Worm (Caenorhabditis elegans) whole organism, L3 larva: ENCODE data around the gene sru-38.

ENCODE experiments used
- ZK546.5 ChIP-seq: sonication (generic microtip); optimal IDR thresholded peaks from 2 replicates; lab custom pipeline; 2017; ENCODE audit warnings: missing biosample characterization, missing genetic modification characterization
- aly-2 ChIP-seq: fragments of 150-350 bp; optimal IDR thresholded peaks from 2 replicates; lab custom pipeline; 2014; ENCODE audit warnings: missing biosample characterization, missing genetic modification characterization
- ama-1 ChIP-seq: fragments of 150-350 bp; optimal IDR thresholded peaks from 2 replicates; lab custom pipeline; 2018
- ceh-16 ChIP-seq: sonication (generic microtip); optimal IDR thresholded peaks from 2 replicates; lab custom pipeline; 2017; ENCODE audit warnings: missing biosample characterization, missing genetic modification characterization
- ceh-9 ChIP-seq: sonication (generic microtip); optimal IDR thresholded peaks from 2 replicates; lab custom pipeline; 2018; ENCODE audit warnings: missing biosample characterization, missing genetic modification characterization
- daf-12 ChIP-seq: fragments of 150-350 bp; optimal IDR thresholded peaks from 2 replicates; lab custom pipeline; 2014; ENCODE audit warnings: missing biosample characterization, missing genetic modification reagents, missing genetic modification characterization
- egl-27 ChIP-seq: sonication (generic microtip); optimal IDR thresholded peaks from 4 replicates; lab custom pipeline; 2017; ENCODE audit warnings: missing biosample characterization, missing genetic modification reagents, missing genetic modification characterization
- elt-1 ChIP-seq: fragments of 150-350 bp; optimal IDR thresholded peaks from 2 replicates; lab custom pipeline; 2014; ENCODE audit warnings: missing biosample characterization, missing genetic modification characterization
- elt-2 ChIP-seq: sonication (generic microtip); optimal IDR thresholded peaks from 2 replicates; lab custom pipeline; 2016; ENCODE audit warnings: missing genetic modification reagents, mild to moderate bottlenecking, missing genetic modification characterization, missing compliant biosample characterization
- elt-3 ChIP-seq, 3 experiments: fragments of 150-350 bp in 1 of 3; sonication (generic microtip) in 2 of 3; optimal IDR thresholded peaks; 2 replicates in 2 of 3; 4 replicates in 1 of 3; lab custom pipeline; 2014 to 2017; ENCODE audit warnings: missing biosample characterization in 3 of 3, missing genetic modification characterization in 3 of 3
- eor-1 ChIP-seq, 2 experiments: fragments of 150-350 bp; optimal IDR thresholded peaks; 2 replicates each; lab custom pipeline; 2014 to 2018; ENCODE audit warnings: missing biosample characterization in 2 of 2, missing genetic modification characterization in 2 of 2
- fkh-2 ChIP-seq: fragments of 150-350 bp; optimal IDR thresholded peaks from 2 replicates; lab custom pipeline; 2014; ENCODE audit warnings: missing biosample characterization, missing genetic modification reagents, missing genetic modification characterization
- fos-1 ChIP-seq: fragments of 150-350 bp; optimal IDR thresholded peaks from 2 replicates; lab custom pipeline; 2014; ENCODE audit warnings: missing biosample characterization, missing genetic modification characterization
- hmg-11 ChIP-seq: sonication (generic microtip); optimal IDR thresholded peaks from 2 replicates; lab custom pipeline; 2016; ENCODE audit warnings: missing genetic modification characterization, missing compliant biosample characterization
- lin-39 ChIP-seq: fragments of 150-350 bp; optimal IDR thresholded peaks from 2 replicates; lab custom pipeline; 2018; ENCODE audit warnings: missing biosample characterization, missing genetic modification reagents, missing genetic modification characterization
- lsy-12 ChIP-seq: sonication (generic microtip); optimal IDR thresholded peaks from 2 replicates; lab custom pipeline; 2016; ENCODE audit warnings: mild to moderate bottlenecking, missing genetic modification characterization, missing compliant biosample characterization
- mml-1 ChIP-seq: fragments of 150-350 bp; sonication (generic microtip); optimal IDR thresholded peaks from 3 replicates; lab custom pipeline; 2014; ENCODE audit warnings: missing biosample characterization, missing genetic modification characterization
- nfya-1 ChIP-seq: sonication (generic microtip); optimal IDR thresholded peaks from 2 replicates; lab custom pipeline; 2017; ENCODE audit warnings: missing genetic modification characterization, mild to moderate bottlenecking, missing compliant biosample characterization, antibody characterized with exemption, moderate library complexity; ENCODE audit not compliant: insufficient read depth
- nhr-11 ChIP-seq: fragments of 150-350 bp; optimal IDR thresholded peaks from 2 replicates; lab custom pipeline; 2014; ENCODE audit warnings: missing biosample characterization, missing genetic modification characterization
- nhr-25 ChIP-seq: sonication (generic microtip); optimal IDR thresholded peaks from 2 replicates; lab custom pipeline; 2017; ENCODE audit warnings: missing biosample characterization, missing genetic modification characterization
- nhr-28 ChIP-seq: fragments of 150-350 bp; optimal IDR thresholded peaks from 2 replicates; lab custom pipeline; 2014; ENCODE audit warnings: missing biosample characterization, missing genetic modification characterization
- nhr-43 ChIP-seq: sonication (generic microtip); optimal IDR thresholded peaks from 2 replicates; lab custom pipeline; 2016; ENCODE audit warnings: mild to moderate bottlenecking, missing genetic modification characterization, missing compliant biosample characterization; ENCODE audit not compliant: poor library complexity, severe bottlenecking
- nhr-67 ChIP-seq: fragments of 150-350 bp; optimal IDR thresholded peaks from 2 replicates; lab custom pipeline; 2014; ENCODE audit warnings: missing biosample characterization, missing genetic modification characterization
- nhr-77 ChIP-seq: fragments of 150-350 bp; optimal IDR thresholded peaks from 2 replicates; lab custom pipeline; 2014; ENCODE audit warnings: missing biosample characterization, missing genetic modification characterization
- sea-2 ChIP-seq: fragments of 150-350 bp; sonication (generic microtip); optimal IDR thresholded peaks from 4 replicates; lab custom pipeline; 2014; ENCODE audit warnings: missing biosample characterization, missing genetic modification reagents, missing genetic modification characterization
- skn-1 ChIP-seq: fragments of 150-350 bp; optimal IDR thresholded peaks from 2 replicates; lab custom pipeline; 2014; ENCODE audit warnings: missing biosample characterization, missing genetic modification characterization
- snpc-4 ChIP-seq: fragments of 150-350 bp; optimal IDR thresholded peaks from 2 replicates; lab custom pipeline; 2014; ENCODE audit warnings: missing biosample characterization, missing genetic modification characterization
- tbx-2 ChIP-seq: sonication (generic microtip); optimal IDR thresholded peaks from 2 replicates; lab custom pipeline; 2016; ENCODE audit warnings: mild to moderate bottlenecking, missing genetic modification characterization, missing compliant biosample characterization
- unc-62 ChIP-seq: fragments of 150-350 bp; sonication (generic microtip); optimal IDR thresholded peaks from 4 replicates; lab custom pipeline; 2014; ENCODE audit warnings: missing biosample characterization, missing genetic modification reagents, missing genetic modification characterization
- zag-1 ChIP-seq: fragments of 150-350 bp; optimal IDR thresholded peaks from 2 replicates; lab custom pipeline; 2014; ENCODE audit warnings: missing biosample characterization, missing genetic modification characterization
- ztf-11 ChIP-seq: fragments of 150-350 bp; optimal IDR thresholded peaks from 2 replicates; lab custom pipeline; 2014; ENCODE audit warnings: missing biosample characterization, missing genetic modification characterization
- ztf-4 ChIP-seq: fragments of 150-350 bp; optimal IDR thresholded peaks from 2 replicates; lab custom pipeline; 2014; ENCODE audit warnings: missing biosample characterization, missing genetic modification characterization

sru-38 gene

DNA sequence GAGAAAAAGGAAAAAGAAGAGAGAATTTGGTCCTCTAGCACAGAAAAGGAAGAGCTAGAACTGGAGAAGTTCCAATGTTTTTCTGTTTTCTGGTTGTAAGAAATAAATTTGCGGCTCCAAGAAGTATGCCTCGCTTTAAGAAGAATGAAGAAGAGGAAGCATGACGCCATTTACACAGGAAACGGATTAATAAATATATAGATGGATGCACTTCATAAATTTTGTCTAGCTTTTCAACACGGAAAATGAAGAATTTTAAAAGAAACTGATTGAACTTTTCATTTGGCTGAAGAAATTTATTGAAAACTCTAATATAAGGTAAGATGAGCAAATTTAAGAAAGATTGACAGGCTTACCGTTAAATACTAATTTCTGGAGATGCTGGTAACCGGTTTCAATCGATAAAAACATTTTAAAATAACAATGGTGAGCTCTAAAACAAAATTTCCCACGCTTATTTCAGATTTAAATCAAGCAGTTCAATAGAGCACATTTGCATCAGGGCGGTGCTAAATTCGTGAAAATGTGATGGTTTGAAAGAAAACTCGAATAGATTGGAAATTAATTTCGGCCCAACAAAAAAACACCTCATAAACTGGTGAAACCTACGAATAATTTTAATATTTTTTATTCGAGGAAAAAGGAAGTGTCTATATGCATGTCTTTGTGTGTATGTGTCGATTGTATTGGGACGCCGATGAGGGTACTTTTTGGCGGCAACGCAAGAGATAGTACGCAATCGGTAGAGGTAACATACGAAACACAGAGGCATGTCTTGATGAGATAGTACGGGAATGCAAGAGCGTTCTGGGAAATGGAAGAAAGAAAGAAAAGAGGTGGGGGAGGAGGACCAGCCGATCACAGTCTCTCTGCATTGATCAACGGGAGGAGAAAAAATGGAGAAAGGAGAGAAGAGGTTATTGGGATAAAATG lies 20.3 kb upstream of the sru-38 start (continued):
- TF ChIP-seq egl-27 (tag; lab: Kevin White, UChicago) (no peak), nhr-11 (tag; lab: Kevin White, UChicago) (no peak), ztf-4 (tag; lab: Kevin White, UChicago) (no peak), nhr-67 (tag; lab: Kevin White, UChicago) (no peak), daf-12 (tag; lab: Kevin White, UChicago) (no peak)

DNA sequence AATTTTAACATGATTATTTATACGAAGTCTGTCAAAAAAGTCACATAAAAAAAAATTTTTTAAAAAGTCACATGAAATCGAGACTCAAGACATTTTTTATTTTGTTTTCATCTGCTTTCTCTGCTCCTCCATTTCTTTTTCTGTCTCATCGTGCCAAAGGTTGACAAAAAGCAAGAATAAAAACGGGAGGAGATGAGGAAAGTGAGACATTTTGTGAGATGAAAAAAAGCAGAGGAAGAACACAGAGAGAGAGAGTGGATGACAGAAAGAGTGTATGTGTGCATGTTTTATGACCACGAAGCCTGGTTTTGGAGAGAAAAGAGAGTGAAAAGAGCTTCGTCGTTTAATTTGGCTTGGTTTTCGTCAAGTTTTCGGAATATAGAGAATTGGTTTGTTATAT lies 18.0 kb upstream of the sru-38 start:
- TF ChIP-seq hmg-11 (tag; lab: Kevin White, UChicago), result peak; percentile 10
- TF ChIP-seq aly-2, result no peak
- TF ChIP-seq ceh-16 (tag; lab: Kevin White, UChicago), result no peak
- peak; percentile 44 for TF ChIP-seq lin-39 (tag; lab: Kevin White, UChicago)
- no peak for TF ChIP-seq ama-1 (lab: Kevin White, UChicago)
- no peak for TF ChIP-seq zag-1 (tag; lab: Kevin White, UChicago)
- no peak for TF ChIP-seq nhr-43 (tag; lab: Kevin White, UChicago)
- TF ChIP-seq elt-1 (tag; lab: Kevin White, UChicago), result no peak
- TF ChIP-seq nhr-25 (tag; lab: Kevin White, UChicago), result no peak

DNA sequence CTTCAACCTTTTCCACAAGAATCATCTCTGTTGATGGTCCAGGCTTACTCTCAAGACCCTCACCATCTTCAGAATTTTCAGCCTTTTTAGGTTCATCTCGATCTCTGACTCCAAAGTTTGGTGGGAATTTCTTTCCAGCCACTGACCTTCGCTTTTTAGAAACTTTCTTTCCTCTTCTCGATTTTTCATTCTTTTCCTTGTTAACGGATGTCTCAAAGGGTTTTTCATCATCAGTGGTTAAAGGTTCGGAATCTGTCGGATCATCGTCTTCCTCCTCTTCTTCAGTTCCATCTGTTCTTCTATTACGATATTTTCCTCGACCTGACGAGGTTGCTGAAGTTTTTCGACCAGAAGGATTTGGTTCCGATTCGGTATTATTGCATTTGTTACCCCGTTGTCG lies 12.7 kb upstream of the sru-38 start:
- TF ChIP-seq snpc-4 (tag; lab: Kevin White, UChicago) (no peak), egl-27 (tag; lab: Kevin White, UChicago) (no peak), ztf-4 (tag; lab: Kevin White, UChicago) (no peak), sea-2 (GFP tag; lab: Kevin White, UChicago) (no peak), zag-1 (tag; lab: Kevin White, UChicago) (no peak), lsy-12 (tag; lab: Kevin White, UChicago) (no peak), nhr-11 (tag; lab: Kevin White, UChicago) (no peak), elt-3 (tag; optimal IDR thresholded peaks at IDR 0.05; lab: Kevin White, UChicago) (no peak), ZK546.5 (tag; lab: Kevin White, UChicago) (no peak), elt-2 (tag; lab: Kevin White, UChicago) (no peak), unc-62 (GFP tag; lab: Kevin White, UChicago) (no peak)

DNA sequence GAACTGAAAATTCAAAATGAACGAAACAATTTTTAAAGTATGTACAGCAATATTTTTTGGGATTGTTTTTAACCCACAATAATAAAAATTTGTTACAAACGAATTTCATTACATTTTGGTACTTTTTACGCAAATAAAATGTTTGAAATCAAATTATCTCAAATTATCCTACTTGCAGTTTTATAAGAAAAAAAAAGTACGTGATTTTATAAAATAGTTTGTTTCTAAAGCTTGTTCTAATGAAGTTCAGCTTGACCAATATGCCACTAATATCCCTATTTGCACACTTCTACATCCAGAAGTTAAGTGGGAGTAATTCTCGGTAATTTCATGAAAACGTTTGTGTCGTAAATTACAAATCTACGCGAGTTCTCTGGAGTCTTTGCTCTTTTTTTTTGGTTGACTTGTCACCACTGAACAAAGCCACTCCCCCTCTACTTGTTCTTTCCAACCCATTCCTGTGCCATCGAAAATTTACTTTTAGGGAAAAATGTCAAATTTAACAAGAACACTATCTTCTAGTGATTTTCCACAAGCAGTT lies 7.6 kb upstream of the sru-38 start, which contains the start of gene sru-8:
Gene sru-8 (plus strand): TSS at position 491 of the 541 bp plus-strand sequence.
- TF ChIP-seq fkh-2 (tag; lab: Kevin White, UChicago) (no peak), nhr-67 (tag; lab: Kevin White, UChicago) (no peak), tbx-2 (tag; lab: Kevin White, UChicago) (no peak), mml-1 (tag; lab: Kevin White, UChicago) (no peak), lin-39 (tag; lab: Kevin White, UChicago) (no peak), nhr-43 (tag; lab: Kevin White, UChicago) (no peak), nhr-77 (tag; lab: Kevin White, UChicago) (no peak), ztf-11 (tag; lab: Kevin White, UChicago) (no peak), snpc-4 (tag; lab: Kevin White, UChicago) (no peak), skn-1 (tag; lab: Kevin White, UChicago) (no peak), ceh-9 (tag; lab: Kevin White, UChicago) (no peak), nhr-28 (tag; lab: Kevin White, UChicago) (no peak), egl-27 (tag; lab: Kevin White, UChicago) (no peak), eor-1 (tag; optimal IDR thresholded peaks at IDR 0.05; lab: Kevin White, UChicago) (no peak), fos-1 (no peak)

- TF ChIP-seq ceh-16 (tag; lab: Kevin White, UChicago) (no peak), aly-2 (no peak), elt-2 (tag; lab: Kevin White, UChicago) (no peak), elt-1 (tag; lab: Kevin White, UChicago) (no peak), mml-1 (tag; lab: Kevin White, UChicago) (no peak), nfya-1 (tag; lab: Kevin White, UChicago) (no peak), hmg-11 (tag; lab: Kevin White, UChicago) (no peak), nhr-43 (tag; lab: Kevin White, UChicago) (no peak), zag-1 (tag; lab: Kevin White, UChicago) (no peak), nhr-77 (tag; lab: Kevin White, UChicago) (no peak), fkh-2 (tag; lab: Kevin White, UChicago) (no peak), egl-27 (tag; lab: Kevin White, UChicago) (no peak), ztf-11 (tag; lab: Kevin White, UChicago) (no peak), ama-1 (lab: Kevin White, UChicago) (no peak), fos-1 (no peak), nhr-67 (tag; lab: Kevin White, UChicago) (no peak)
These were observed 5.5 kb upstream of the sru-38 start, which contains the start of gene sru-36 for ce11 chrV:9841376-9841775. TSS of gene sru-36 (plus strand) at chrV:9841676.
